Worm (Caenorhabditis elegans) whole organism, late embryonic: Measurements from ENCODE around the gene Y73B6BL.29.

Source experiments
- ahr-1 ChIP-seq: sonication (generic microtip); optimal IDR thresholded peaks from 2 replicates; lab custom pipeline; 2016; ENCODE audit warnings: missing genetic modification characterization, missing compliant biosample characterization
- elt-2 ChIP-seq: sonication (generic microtip); optimal IDR thresholded peaks from 2 replicates; lab custom pipeline; 2016; ENCODE audit warnings: missing genetic modification reagents, missing genetic modification characterization, missing compliant biosample characterization
- pha-4 ChIP-seq: fragments of 150-350 bp; optimal IDR thresholded peaks from 2 replicates; lab custom pipeline; 2018; ENCODE audit warnings: missing biosample characterization, missing genetic modification reagents, missing genetic modification characterization
- pqm-1 ChIP-seq: sonication (generic microtip); optimal IDR thresholded peaks from 2 replicates; lab custom pipeline; 2016; ENCODE audit warnings: missing genetic modification characterization, missing compliant biosample characterization

ce11 chrIV:6363604-6364003, 41.9 kb downstream of the Y73B6BL.29 start:
- TF ChIP-seq elt-2 (tag; lab: Kevin White, UChicago): no peak
- no peak for TF ChIP-seq pqm-1 (tag; lab: Kevin White, UChicago)
- TF ChIP-seq ahr-1 (tag; lab: Kevin White, UChicago): no peak
- TF ChIP-seq pha-4 (tag; lab: Kevin White, UChicago): no peak
